Worm (Caenorhabditis elegans) whole organism, L4 larva: ENCODE data around the gene F07G11.3.
A peak's percentile ranks its signal among the peaks of the same experiment; 100 is the strongest.

Experiments
- D1046.2 ChIP-seq: fragments of 200-800 bp; sonication (Bioruptor generic); IDR thresholded peaks from 2 replicates; pipeline ENCODE4 v1.3.6; 2022; ENCODE audit warnings: missing genetic modification characterization, missing compliant biosample characterization
- F10B5.3 ChIP-seq: sonication (generic microtip); optimal IDR thresholded peaks from 2 replicates; lab custom pipeline; 2016; ENCODE audit warnings: mild to moderate bottlenecking, missing genetic modification characterization, missing compliant biosample characterization
- F26F4.8 ChIP-seq: fragments of 200-800 bp; sonication (Bioruptor generic); conservative IDR thresholded peaks from 2 replicates; pipeline ENCODE4 v1.3.6; 2022; ENCODE audit warnings: missing genetic modification characterization, missing compliant biosample characterization
- T26A8.4 ChIP-seq: fragments of 200-800 bp; sonication (Bioruptor generic); IDR thresholded peaks from 2 replicates; pipeline ENCODE4 v1.3.6; 2022; ENCODE audit warnings: missing genetic modification characterization, missing compliant biosample characterization
- ZK337.2 ChIP-seq: fragments of 200-800 bp; sonication (Bioruptor generic); IDR thresholded peaks from 2 replicates; pipeline ENCODE4 v1.3.6; 2022; ENCODE audit warnings: missing genetic modification reagents, missing genetic modification characterization, missing compliant biosample characterization
- arid-1 ChIP-seq: fragments of 200-800 bp; sonication (Bioruptor generic); conservative IDR thresholded peaks from 2 replicates; pipeline ENCODE4 v1.3.6; 2022; ENCODE audit warnings: missing genetic modification reagents, missing genetic modification characterization, missing compliant biosample characterization
- attf-4 ChIP-seq: sonication (generic microtip); optimal IDR thresholded peaks from 3 replicates; lab custom pipeline; 2017; ENCODE audit warnings: missing biosample characterization, missing genetic modification characterization
- ceh-28 ChIP-seq: fragments of 150-350 bp; optimal IDR thresholded peaks from 2 replicates; lab custom pipeline; 2014; ENCODE audit warnings: missing biosample characterization, missing genetic modification reagents, missing genetic modification characterization
- ceh-32 ChIP-seq: sonication (generic microtip); optimal IDR thresholded peaks from 2 replicates; lab custom pipeline; 2016; ENCODE audit warnings: mild to moderate bottlenecking, missing genetic modification characterization, missing compliant biosample characterization; ENCODE audit not compliant: poor library complexity
- ceh-82 ChIP-seq: sonication (generic microtip); optimal IDR thresholded peaks from 2 replicates; lab custom pipeline; 2017; ENCODE audit warnings: missing biosample characterization, missing genetic modification characterization
- daf-8 ChIP-seq: fragments of 200-800 bp; sonication (Bioruptor generic); IDR thresholded peaks from 2 replicates; pipeline ENCODE4 v1.3.6; 2022; ENCODE audit warnings: missing genetic modification characterization, missing compliant biosample characterization
- egl-27 ChIP-seq: sonication (generic microtip); optimal IDR thresholded peaks from 3 replicates; lab custom pipeline; 2017; ENCODE audit warnings: missing biosample characterization, missing genetic modification reagents, missing genetic modification characterization
- fkh-10 ChIP-seq: fragments of 150-350 bp; optimal IDR thresholded peaks from 2 replicates; lab custom pipeline; 2014; ENCODE audit warnings: missing biosample characterization, missing genetic modification reagents, missing genetic modification characterization
- gei-8 ChIP-seq: fragments of 200-800 bp; sonication (Bioruptor generic); optimal IDR thresholded peaks from 2 replicates; lab custom pipeline; 2018; ENCODE audit warnings: mild to moderate bottlenecking, missing genetic modification characterization, missing compliant biosample characterization
- hlh-11 ChIP-seq: fragments of 200-800 bp; sonication (Bioruptor generic); optimal IDR thresholded peaks from 2 replicates; lab custom pipeline; 2018; ENCODE audit warnings: mild to moderate bottlenecking, missing genetic modification characterization, missing compliant biosample characterization
- jun-1 ChIP-seq: fragments of 150-350 bp; optimal IDR thresholded peaks from 2 replicates; lab custom pipeline; 2014; ENCODE audit warnings: missing biosample characterization, missing genetic modification reagents, missing genetic modification characterization
- lim-7 ChIP-seq: fragments of 200-800 bp; sonication (Bioruptor generic); IDR thresholded peaks from 2 replicates; pipeline ENCODE4 v1.3.6; 2022; ENCODE audit warnings: missing genetic modification characterization, missing compliant biosample characterization
- lin-13 ChIP-seq: fragments of 150-350 bp; optimal IDR thresholded peaks from 2 replicates; lab custom pipeline; 2014; ENCODE audit warnings: missing biosample characterization, missing genetic modification reagents, missing genetic modification characterization
- lin-15B ChIP-seq: fragments of 150-350 bp; sonication (generic microtip); optimal IDR thresholded peaks from 3 replicates; lab custom pipeline; 2014; ENCODE audit warnings: missing biosample characterization, missing genetic modification characterization
- lin-38 ChIP-seq: fragments of 200-800 bp; sonication (Bioruptor generic); IDR thresholded peaks from 2 replicates; pipeline ENCODE4 v1.3.6; 2022; ENCODE audit warnings: missing genetic modification reagents, missing genetic modification characterization, missing compliant biosample characterization
- madf-9 ChIP-seq: fragments of 200-800 bp; sonication (Bioruptor generic); conservative IDR thresholded peaks from 2 replicates; pipeline ENCODE4 v1.3.6; 2022; ENCODE audit warnings: missing genetic modification reagents, missing genetic modification characterization, missing compliant biosample characterization
- mep-1 ChIP-seq: fragments of 150-350 bp; sonication (generic microtip); optimal IDR thresholded peaks from 3 replicates; lab custom pipeline; 2014; ENCODE audit warnings: missing biosample characterization, missing genetic modification characterization
- mes-2 ChIP-seq: sonication (generic microtip); optimal IDR thresholded peaks from 2 replicates; lab custom pipeline; 2016; ENCODE audit warnings: missing genotype, mild to moderate bottlenecking, missing genetic modification characterization, missing compliant biosample characterization; ENCODE audit not compliant: poor library complexity, severe bottlenecking
- mxl-2 ChIP-seq: fragments of 200-800 bp; sonication (Bioruptor generic); conservative IDR thresholded peaks from 2 replicates; pipeline ENCODE4 v1.3.6; 2022; ENCODE audit warnings: missing genetic modification reagents, missing genetic modification characterization, missing compliant biosample characterization
- nhr-237 ChIP-seq: sonication (generic microtip); optimal IDR thresholded peaks from 2 replicates; lab custom pipeline; 2017; ENCODE audit warnings: missing biosample characterization, missing genetic modification characterization
- nhr-28 ChIP-seq: fragments of 150-350 bp; optimal IDR thresholded peaks from 2 replicates; lab custom pipeline; 2014; ENCODE audit warnings: missing biosample characterization, missing genetic modification characterization
- nhr-48 ChIP-seq: sonication (generic microtip); optimal IDR thresholded peaks from 2 replicates; lab custom pipeline; 2016; ENCODE audit warnings: mild to moderate bottlenecking, missing genetic modification characterization, missing compliant biosample characterization
- nhr-77 ChIP-seq: fragments of 150-350 bp; optimal IDR thresholded peaks from 2 replicates; lab custom pipeline; 2014; ENCODE audit warnings: missing biosample characterization, missing genetic modification characterization
- pha-4 ChIP-seq, 2 experiments: fragments of 150-350 bp in 1 of 2; fragments of 200-800 bp in 1 of 2; sonication (Bioruptor generic) in 1 of 2; IDR thresholded peaks in 1 of 2; optimal IDR thresholded peaks in 1 of 2; 2 replicates each; pipeline versions ENCODE4 v1.3.6 to Lab custom; 2014 to 2022; ENCODE audit warnings: missing genetic modification characterization in 2 of 2, missing genetic modification reagents in 2 of 2, missing biosample characterization in 1 of 2, missing compliant biosample characterization in 1 of 2
- pqm-1 ChIP-seq: sonication (generic microtip); optimal IDR thresholded peaks from 2 replicates; lab custom pipeline; 2017; ENCODE audit warnings: missing biosample characterization, missing genetic modification characterization
- rbr-2 ChIP-seq: sonication (generic microtip); optimal IDR thresholded peaks from 2 replicates; lab custom pipeline; 2016; ENCODE audit warnings: missing genotype, missing genetic modification characterization, missing compliant biosample characterization
- saeg-2 ChIP-seq: fragments of 200-800 bp; sonication (Bioruptor generic); IDR thresholded peaks from 2 replicates; pipeline ENCODE4 v1.3.6; 2022; ENCODE audit warnings: missing genetic modification reagents, missing genetic modification characterization, missing compliant biosample characterization
- sdz-12 ChIP-seq: fragments of 200-800 bp; sonication (Bioruptor generic); optimal IDR thresholded peaks from 2 replicates; lab custom pipeline; 2018; ENCODE audit warnings: mild to moderate bottlenecking, missing genetic modification characterization, missing compliant biosample characterization
- unc-62 ChIP-seq, 3 experiments: fragments of 150-350 bp in 1 of 3; sonication (generic microtip); optimal IDR thresholded peaks in 2 of 3; peaks in 1 of 3; 1 replicate in 1 of 3; 2 replicates in 2 of 3; lab custom pipeline; 2014 to 2017; ENCODE audit warnings: missing biosample characterization in 3 of 3, missing genetic modification characterization in 3 of 3, missing genetic modification reagents in 3 of 3, missing genotype in 1 of 3
- vab-7 ChIP-seq: fragments of 200-800 bp; sonication (Bioruptor generic); IDR thresholded peaks from 2 replicates; pipeline ENCODE4 v1.3.6; 2022; ENCODE audit warnings: missing genetic modification reagents, missing genetic modification characterization, missing compliant biosample characterization
- zag-1 ChIP-seq: fragments of 150-350 bp; optimal IDR thresholded peaks from 2 replicates; lab custom pipeline; 2014; ENCODE audit warnings: missing biosample characterization, missing genetic modification characterization
- ztf-7 ChIP-seq: fragments of 150-350 bp; optimal IDR thresholded peaks from 2 replicates; lab custom pipeline; 2014; ENCODE audit warnings: missing biosample characterization, missing genetic modification characterization

Gene F07G11.3

DNA sequence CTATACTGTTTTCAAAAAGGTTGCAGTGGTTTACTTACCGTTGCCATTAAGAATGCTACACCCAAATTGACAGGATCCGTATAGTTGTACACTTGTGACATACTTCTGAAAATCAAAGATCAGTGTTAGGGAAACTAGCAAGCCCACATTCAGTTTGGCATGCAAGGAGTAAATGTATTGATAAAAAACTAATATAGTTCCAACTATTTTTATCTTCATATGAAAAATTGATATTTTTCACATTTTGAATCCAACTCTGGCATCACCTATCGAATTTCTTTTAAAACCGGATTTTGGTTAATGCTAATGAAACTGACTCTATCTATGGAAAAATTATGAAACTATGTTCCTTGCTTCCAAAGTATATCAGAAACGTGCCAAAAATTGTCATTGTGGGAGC is 26.7 kb downstream of the F07G11.3 start, which contains the start of gene srx-92:
srx-92 (minus strand) TSS at position 101 of the 400 bp plus-strand sequence.
- no peak for TF ChIP-seq vab-7 (GFP tag; lab: Robert Waterston, UW)
- no peak for TF ChIP-seq lin-15B (tag; lab: Kevin White, UChicago)
- TF ChIP-seq gei-8 = no peak
- no peak for TF ChIP-seq sdz-12

DNA sequence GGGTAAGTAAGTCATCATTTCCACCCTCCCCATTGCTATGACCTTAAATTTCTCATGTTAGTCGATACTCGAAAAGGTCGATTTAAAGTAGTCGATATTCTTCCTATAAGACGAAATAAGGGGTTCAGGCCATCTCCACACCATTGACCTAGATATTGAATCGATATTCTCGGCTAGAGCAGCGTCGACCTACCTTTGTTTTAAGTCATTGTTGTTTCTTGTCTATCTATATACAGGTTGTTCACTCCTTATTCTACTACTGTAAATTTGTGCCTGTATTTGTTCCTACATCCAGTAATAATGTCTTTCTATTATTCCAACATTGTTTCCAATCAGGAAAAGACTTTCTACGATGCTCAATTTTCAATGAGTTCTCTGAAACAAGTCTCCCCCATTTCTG is 28.4 kb downstream of the F07G11.3 start, which contains the start of gene F10G2.4:
F10G2.4 (plus strand) TSS at position 301 of the 400 bp plus-strand sequence.
- TF ChIP-seq F10B5.3 (tag; lab: Kevin White, UChicago) (no peak), mes-2 (no peak), hlh-11 (tag; lab: Kevin White, UChicago) (no peak), fkh-10 (GFP tag; lab: Kevin White, UChicago) (no peak), jun-1 (tag; lab: Kevin White, UChicago) (no peak), T26A8.4 (GFP tag; lab: Robert Waterston, UW) (no peak), lin-15B (tag; lab: Kevin White, UChicago) (no peak), mxl-2 (GFP tag; lab: Robert Waterston, UW) (no peak), egl-27 (no peak), saeg-2 (no peak), ceh-82 (no peak), pqm-1 (tag; lab: Kevin White, UChicago) (no peak), ceh-32 (tag; lab: Kevin White, UChicago) (no peak), mep-1 (no peak), arid-1 (GFP tag; lab: Robert Waterston, UW) (no peak), nhr-48 (tag; lab: Kevin White, UChicago) (no peak), rbr-2 (no peak), vab-7 (GFP tag; lab: Robert Waterston, UW) (no peak), zag-1 (tag; lab: Kevin White, UChicago) (no peak), gei-8 (no peak)

- TF ChIP-seq ZK337.2 (GFP tag; lab: Robert Waterston, UW) = no peak
- peak in 1 of 2 experiments; percentile 43 for TF ChIP-seq unc-62 (GFP tag; optimal IDR thresholded peaks at IDR 0.05 in 1 of 2; lab: Kevin White, UChicago)
- TF ChIP-seq unc-62 (tag; optimal IDR thresholded peaks at IDR 0.05; lab: Kevin White, UChicago) = no peak
- no peak for TF ChIP-seq ceh-82
- TF ChIP-seq nhr-237 (tag; lab: Kevin White, UChicago) = no peak
- TF ChIP-seq daf-8 = no peak
- no peak for TF ChIP-seq F26F4.8 (GFP tag; lab: Robert Waterston, UW)
These were observed 29.5 kb downstream of the F07G11.3 start, which contains the start of gene clec-7 for ce11 chrV:7328092-7328491. Gene clec-7, plus strand, starts transcription at chrV:7328392.

ce11 chrV:7330868-7331267 is 32.3 kb downstream of the F07G11.3 start, which contains the start of gene F10G2.2:
Gene F10G2.2, plus strand, starts transcription at chrV:7331168.
- TF ChIP-seq pha-4 (GFP tag; IDR thresholded peaks at IDR 0.05; lab: Robert Waterston, UW) (no peak), pha-4 (tag; optimal IDR thresholded peaks at IDR 0.05; lab: Kevin White, UChicago) (no peak), lin-13 (no peak), nhr-28 (tag; lab: Kevin White, UChicago) (no peak), ceh-28 (no peak), lim-7 (GFP tag; lab: Robert Waterston, UW) (no peak), D1046.2 (no peak), madf-9 (GFP tag; lab: Robert Waterston, UW) (no peak), ztf-7 (tag; lab: Kevin White, UChicago) (no peak), fkh-10 (GFP tag; lab: Kevin White, UChicago) (no peak), lin-38 (no peak), nhr-77 (tag; lab: Kevin White, UChicago) (no peak), ceh-32 (tag; lab: Kevin White, UChicago) (no peak), attf-4 (tag; lab: Kevin White, UChicago) (no peak)
